Worm (Caenorhabditis elegans) whole organism, young adult: ENCODE results near the gene C11E4.6.

Experiments used
- B0019.2 ChIP-seq: fragments of 200-800 bp; sonication (Bioruptor generic); conservative IDR thresholded peaks from 2 replicates; pipeline ENCODE4 v1.3.6; 2022; ENCODE audit warnings: missing genetic modification reagents, missing genetic modification characterization, missing compliant biosample characterization
- B0035.1 ChIP-seq: sonication (generic microtip); optimal IDR thresholded peaks from 2 replicates; lab custom pipeline; 2016; ENCODE audit warnings: missing genetic modification characterization, mild to moderate bottlenecking, missing compliant biosample characterization, missing genotype, missing genetic modification reagents
- C06A6.2 ChIP-seq: fragments of 200-800 bp; sonication (Bioruptor generic); conservative IDR thresholded peaks from 2 replicates; pipeline ENCODE4 v1.3.6; 2022; ENCODE audit warnings: missing genetic modification characterization, missing compliant biosample characterization
- D2030.7 ChIP-seq: fragments of 200-800 bp; sonication (Bioruptor generic); IDR thresholded peaks from 2 replicates; pipeline ENCODE4 v1.3.6; 2022; ENCODE audit warnings: missing genetic modification reagents, missing genetic modification characterization, missing compliant biosample characterization
- F52B5.7 ChIP-seq: sonication (generic microtip); optimal IDR thresholded peaks from 2 replicates; lab custom pipeline; 2016; ENCODE audit warnings: mild to moderate bottlenecking, missing genetic modification characterization, missing compliant biosample characterization
- K11D2.4 ChIP-seq: fragments of 200-800 bp; sonication (Bioruptor generic); IDR thresholded peaks from 2 replicates; pipeline ENCODE4 v1.3.6; 2022; ENCODE audit warnings: missing genetic modification reagents, missing genetic modification characterization, missing compliant biosample characterization
- K12H6.12 ChIP-seq: fragments of 200-800 bp; sonication (Bioruptor generic); optimal IDR thresholded peaks from 2 replicates; lab custom pipeline; 2018; ENCODE audit warnings: mild to moderate bottlenecking, missing genetic modification characterization, missing compliant biosample characterization
- Y56A3A.18 ChIP-seq: fragments of 200-800 bp; sonication (Bioruptor generic); IDR thresholded peaks from 2 replicates; pipeline ENCODE4 v1.3.6; 2022; ENCODE audit warnings: missing genetic modification reagents, missing genetic modification characterization, missing compliant biosample characterization
- Y67H2A.10 ChIP-seq: fragments of 200-800 bp; sonication (Bioruptor generic); conservative IDR thresholded peaks from 2 replicates; pipeline ENCODE4 v1.3.6; 2022; ENCODE audit warnings: missing genetic modification reagents, missing genetic modification characterization, missing compliant biosample characterization
- ZK185.1 ChIP-seq: sonication (generic microtip); optimal IDR thresholded peaks from 2 replicates; lab custom pipeline; 2016; ENCODE audit warnings: mild to moderate bottlenecking, missing genetic modification characterization, missing compliant biosample characterization; ENCODE audit not compliant: poor library complexity, severe bottlenecking
- athp-1 ChIP-seq: sonication (generic microtip); optimal IDR thresholded peaks from 2 replicates; lab custom pipeline; 2017; ENCODE audit warnings: mild to moderate bottlenecking, missing genetic modification characterization, missing compliant biosample characterization
- ccch-3 ChIP-seq: fragments of 200-800 bp; sonication (Bioruptor generic); optimal IDR thresholded peaks from 2 replicates; lab custom pipeline; 2018; ENCODE audit warnings: mild to moderate bottlenecking, missing genetic modification characterization, missing compliant biosample characterization
- chd-7 ChIP-seq: sonication (generic microtip); optimal IDR thresholded peaks from 2 replicates; lab custom pipeline; 2016; ENCODE audit warnings: mild to moderate bottlenecking, missing genetic modification characterization, moderate library complexity, missing compliant biosample characterization
- dpl-1 ChIP-seq: fragments of 150-350 bp; optimal IDR thresholded peaks from 2 replicates; lab custom pipeline; 2014; ENCODE audit warnings: missing biosample characterization, missing genetic modification reagents, missing genetic modification characterization
- efl-1 ChIP-seq: fragments of 150-350 bp; optimal IDR thresholded peaks from 2 replicates; lab custom pipeline; 2014; ENCODE audit warnings: missing biosample characterization, missing genetic modification reagents, missing genetic modification characterization
- egl-44 ChIP-seq: fragments of 200-800 bp; sonication (Bioruptor generic); IDR thresholded peaks from 2 replicates; pipeline ENCODE4 v1.3.6; 2022; ENCODE audit warnings: missing genetic modification reagents, missing genetic modification characterization, missing compliant biosample characterization
- egrh-3 ChIP-seq: fragments of 200-800 bp; sonication (Bioruptor generic); IDR thresholded peaks from 2 replicates; pipeline ENCODE4 v1.3.6; 2022; ENCODE audit warnings: missing genetic modification reagents, missing genetic modification characterization, missing compliant biosample characterization
- hlh-26 ChIP-seq: fragments of 200-800 bp; sonication (Bioruptor generic); conservative IDR thresholded peaks from 2 replicates; pipeline ENCODE4 v1.3.6; 2022; ENCODE audit warnings: missing genetic modification reagents, missing genetic modification characterization, missing compliant biosample characterization
- hmg-20 ChIP-seq: fragments of 200-800 bp; sonication (Bioruptor generic); IDR thresholded peaks from 2 replicates; pipeline ENCODE4 v1.3.6; 2022; ENCODE audit warnings: missing genetic modification reagents, missing genetic modification characterization, missing compliant biosample characterization
- hsf-1 ChIP-seq: fragments of 200-800 bp; sonication (Bioruptor generic); IDR thresholded peaks from 2 replicates; pipeline ENCODE4 v1.3.6; 2022; ENCODE audit warnings: missing genetic modification reagents, missing genetic modification characterization, missing compliant biosample characterization
- let-607 ChIP-seq, 2 experiments: fragments of 200-800 bp in 1 of 2; sonication (Bioruptor generic) in 1 of 2; sonication (generic microtip) in 1 of 2; optimal IDR thresholded peaks; 2 replicates each; lab custom pipeline; 2016 to 2018; ENCODE audit warnings: mild to moderate bottlenecking in 2 of 2, missing compliant biosample characterization in 2 of 2, missing genetic modification characterization in 2 of 2, moderate library complexity in 2 of 2, missing genotype in 1 of 2
- lin-26 ChIP-seq: fragments of 200-800 bp; sonication (Bioruptor generic); IDR thresholded peaks from 2 replicates; pipeline ENCODE4 v1.3.6; 2022; ENCODE audit warnings: missing genetic modification reagents, missing genetic modification characterization, missing compliant biosample characterization
- lin-40 ChIP-seq: sonication (generic microtip); optimal IDR thresholded peaks from 2 replicates; lab custom pipeline; 2016; ENCODE audit warnings: missing genetic modification characterization, mild to moderate bottlenecking, missing compliant biosample characterization, missing genotype, missing genetic modification reagents
- madf-10 ChIP-seq: sonication (generic microtip); optimal IDR thresholded peaks from 2 replicates; lab custom pipeline; 2016; ENCODE audit warnings: mild to moderate bottlenecking, missing genetic modification characterization, missing compliant biosample characterization
- madf-6 ChIP-seq: fragments of 200-800 bp; sonication (Bioruptor generic); IDR thresholded peaks from 2 replicates; pipeline ENCODE4 v1.3.6; 2022; ENCODE audit warnings: missing genetic modification reagents, missing genetic modification characterization, missing compliant biosample characterization
- mxl-1 ChIP-seq: sonication (generic microtip); optimal IDR thresholded peaks from 2 replicates; lab custom pipeline; 2016; ENCODE audit warnings: missing genetic modification characterization, missing compliant biosample characterization
- nhr-27 ChIP-seq: fragments of 200-800 bp; sonication (Bioruptor generic); optimal IDR thresholded peaks from 2 replicates; lab custom pipeline; 2018; ENCODE audit warnings: mild to moderate bottlenecking, missing genetic modification characterization, moderate library complexity, missing compliant biosample characterization
- nhr-90 ChIP-seq: sonication (generic microtip); optimal IDR thresholded peaks from 2 replicates; lab custom pipeline; 2016; ENCODE audit warnings: missing genotype, mild to moderate bottlenecking, missing genetic modification characterization, missing compliant biosample characterization
- pha-4 ChIP-seq: fragments of 150-350 bp; sonication (generic microtip); optimal IDR thresholded peaks from 2 replicates; lab custom pipeline; 2014; ENCODE audit warnings: missing biosample characterization, missing genetic modification reagents, missing genetic modification characterization
- rcor-1 ChIP-seq: fragments of 200-800 bp; sonication (Bioruptor generic); IDR thresholded peaks from 2 replicates; pipeline ENCODE4 v1.3.6; 2022; ENCODE audit warnings: missing genetic modification reagents, missing genetic modification characterization, missing compliant biosample characterization
- snpc-1.1 ChIP-seq: sonication (generic microtip); optimal IDR thresholded peaks from 2 replicates; lab custom pipeline; 2017; ENCODE audit warnings: missing genetic modification characterization, mild to moderate bottlenecking, missing compliant biosample characterization, antibody characterized with exemption, moderate library complexity, missing genotype, missing genetic modification reagents; ENCODE audit not compliant: insufficient read depth
- snpc-1.3 ChIP-seq: sonication (generic microtip); optimal IDR thresholded peaks from 2 replicates; lab custom pipeline; 2017; ENCODE audit warnings: missing genetic modification characterization, mild to moderate bottlenecking, missing compliant biosample characterization, antibody characterized with exemption, moderate library complexity, missing genotype, missing genetic modification reagents; ENCODE audit not compliant: insufficient read depth
- snpc-3.4 ChIP-seq: sonication (generic microtip); optimal IDR thresholded peaks from 2 replicates; lab custom pipeline; 2017; ENCODE audit warnings: missing genetic modification characterization, mild to moderate bottlenecking, missing compliant biosample characterization, antibody characterized with exemption, moderate library complexity, missing genotype, missing genetic modification reagents
- snpc-4 ChIP-seq, 5 experiments: fragments of 150-350 bp in 1 of 5; sonication (generic microtip) in 4 of 5; optimal IDR thresholded peaks; 2 replicates each; lab custom pipeline; 2014 to 2018; ENCODE audit warnings: missing genetic modification characterization in 5 of 5, missing biosample characterization in 3 of 5, antibody characterized with exemption in 2 of 5, mild to moderate bottlenecking in 2 of 5, missing compliant biosample characterization in 2 of 5, missing genotype in 2 of 5, moderate library complexity in 2 of 5, missing genetic modification reagents in 1 of 5
- tbp1 ChIP-seq: fragments of 200-800 bp; sonication (Bioruptor generic); optimal IDR thresholded peaks from 2 replicates; lab custom pipeline; 2018; ENCODE audit warnings: mild to moderate bottlenecking, missing genetic modification characterization, missing compliant biosample characterization
- unc-130 ChIP-seq: sonication (generic microtip); optimal IDR thresholded peaks from 2 replicates; lab custom pipeline; 2016; ENCODE audit warnings: missing genetic modification reagents, missing genetic modification characterization, missing compliant biosample characterization
- zim-3 ChIP-seq: sonication (generic microtip); optimal IDR thresholded peaks from 2 replicates; lab custom pipeline; 2017; ENCODE audit warnings: mild to moderate bottlenecking, missing genetic modification characterization, moderate library complexity, missing compliant biosample characterization
- ztf-18 ChIP-seq: sonication (generic microtip); optimal IDR thresholded peaks from 2 replicates; lab custom pipeline; 2016; ENCODE audit warnings: missing genotype, mild to moderate bottlenecking, missing genetic modification characterization, missing compliant biosample characterization
- ztf-26 ChIP-seq: sonication (generic microtip); optimal IDR thresholded peaks from 2 replicates; lab custom pipeline; 2017; ENCODE audit warnings: missing genetic modification characterization, missing compliant biosample characterization
- ztf-28 ChIP-seq: fragments of 200-800 bp; sonication (Bioruptor generic); IDR thresholded peaks from 2 replicates; pipeline ENCODE4 v1.3.6; 2022; ENCODE audit warnings: missing genetic modification reagents, missing genetic modification characterization, missing compliant biosample characterization
- ztf-6 ChIP-seq: fragments of 200-800 bp; sonication (Bioruptor generic); IDR thresholded peaks from 2 replicates; pipeline ENCODE4 v1.3.6; 2022; ENCODE audit warnings: missing genetic modification reagents, missing genetic modification characterization, missing compliant biosample characterization

The C11E4.6 gene

DNA sequence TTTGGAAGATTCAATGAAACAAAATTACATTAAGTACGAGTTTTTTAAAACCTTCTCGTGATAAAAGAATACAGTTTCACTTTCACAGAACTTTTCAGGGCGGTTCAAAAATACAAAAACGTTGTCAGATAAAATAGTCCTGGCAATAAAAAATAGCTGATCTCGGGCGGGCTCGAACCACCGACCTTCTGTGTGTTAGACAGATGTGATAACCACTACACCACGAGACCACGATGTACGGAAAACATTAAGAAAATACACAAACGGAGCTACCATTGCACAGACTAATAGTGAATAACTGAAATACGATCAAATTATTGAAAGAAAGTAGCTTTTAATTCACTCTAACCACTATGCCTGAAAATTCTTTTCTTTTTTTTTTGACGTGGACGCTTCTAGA lies 49.4 kb upstream of the C11E4.6 start (continued):
- TF ChIP-seq efl-1 (GFP tag; lab: Kevin White, UChicago) (no peak), ZK185.1 (tag; lab: Kevin White, UChicago) (no peak), pha-4 (tag; lab: Kevin White, UChicago) (no peak), C06A6.2 (no peak; the same call in 1 of the 2 replicates), rcor-1 (GFP tag; lab: Robert Waterston, UW) (peak; percentile 60), snpc-1.3 (tag; lab: Kevin White, UChicago) (peak; percentile 39), dpl-1 (GFP tag; lab: Kevin White, UChicago) (no peak), lin-40 (tag; lab: Kevin White, UChicago) (peak; percentile 9), Y67H2A.10 (GFP tag; lab: Robert Waterston, UW) (peak; percentile 20; the same call in 1 of the 2 replicates), snpc-1.1 (tag; lab: Kevin White, UChicago) (peak; percentile 36), K12H6.12 (tag; lab: Kevin White, UChicago) (no peak), B0019.2 (GFP tag; lab: Robert Waterston, UW) (no peak), ztf-28 (no peak), D2030.7 (GFP tag; lab: Robert Waterston, UW) (peak; percentile 57), madf-6 (GFP tag; lab: Robert Waterston, UW) (no peak), mxl-1 (tag; lab: Kevin White, UChicago) (no peak), hlh-26 (no peak), hmg-20 (GFP tag; lab: Robert Waterston, UW) (peak; percentile 77), ztf-6 (0 out of 2 replicates have a peak, but pooled peaks have one; percentile 79), let-607 (tag; optimal IDR thresholded peaks at IDR 0.05; lab: Kevin White, UChicago) (peak in 1 of 2 experiments; percentile 8), egrh-3 (GFP tag; lab: Robert Waterston, UW) (no peak), F52B5.7 (tag; lab: Kevin White, UChicago) (peak; percentile 54), madf-10 (tag; lab: Kevin White, UChicago) (peak; percentile 35), egl-44 (GFP tag; lab: Robert Waterston, UW) (no peak), nhr-27 (tag; lab: Kevin White, UChicago) (no peak), nhr-90 (tag; lab: Kevin White, UChicago) (peak; percentile 40), B0035.1 (no peak), lin-26 (GFP tag; lab: Robert Waterston, UW) (peak; percentile 82), zim-3 (tag; lab: Kevin White, UChicago) (peak; percentile 79), K11D2.4 (no peak), ztf-26 (tag; lab: Kevin White, UChicago) (peak; percentile 44), athp-1 (tag; lab: Kevin White, UChicago) (no peak), tbp1 (GFP tag; lab: Kevin White, UChicago) (peak; percentile 88), Y56A3A.18 (peak; percentile 63; the same call in 1 of the 2 replicates), ztf-18 (tag; lab: Kevin White, UChicago) (peak; percentile 40), snpc-3.4 (tag; lab: Kevin White, UChicago) (no peak), hsf-1 (GFP tag; lab: Robert Waterston, UW) (0 out of 2 replicates have a peak, but pooled peaks have one; percentile 35), unc-130 (GFP tag; lab: Kevin White, UChicago) (no peak), chd-7 (tag; lab: Kevin White, UChicago) (peak; percentile 63), snpc-4 (GFP tag; optimal IDR thresholded peaks at IDR 0.05; lab: Kevin White, UChicago) (peak; percentile 60), snpc-4 (tag; optimal IDR thresholded peaks at IDR 0.05; lab: Kevin White, UChicago) (peak in 1 of 4 experiments; percentile 67), ccch-3 (no peak)
